Worm (Caenorhabditis elegans) whole organism, young adult: ENCODE data around the gene vha-15.

Source experiments
- F55B11.4 ChIP-seq: sonication (generic microtip); optimal IDR thresholded peaks from 2 replicates; lab custom pipeline; 2016; ENCODE audit warnings: missing compliant biosample characterization, missing genetic modification characterization, borderline replicate concordance; ENCODE audit not compliant: insufficient read depth
- ama-1 ChIP-seq, 3 experiments: fragments of 150-350 bp in 1 of 3; sonication (generic microtip) in 2 of 3; optimal IDR thresholded peaks; 2 replicates each; lab custom pipeline; 2014 to 2018; ENCODE audit warnings: missing biosample characterization in 2 of 3, missing genetic modification characterization in 2 of 3, missing genetic modification reagents in 2 of 3
- attf-3 ChIP-seq: fragments of 200-800 bp; sonication (Bioruptor generic); conservative IDR thresholded peaks from 2 replicates; pipeline ENCODE4 v1.3.6; 2022; ENCODE audit warnings: missing genetic modification reagents, missing genetic modification characterization, missing compliant biosample characterization
- bed-2 ChIP-seq: fragments of 200-800 bp; sonication (Bioruptor generic); IDR thresholded peaks from 2 replicates; pipeline ENCODE4 v1.3.6; 2022; ENCODE audit warnings: missing genetic modification reagents, missing genetic modification characterization, missing compliant biosample characterization
- hmg-1.2 ChIP-seq: fragments of 200-800 bp; sonication (Bioruptor generic); IDR thresholded peaks from 2 replicates; pipeline ENCODE4 v1.3.6; 2022; ENCODE audit warnings: missing genetic modification reagents, missing genetic modification characterization, missing compliant biosample characterization
- lsl-1 ChIP-seq: fragments of 200-800 bp; sonication (Bioruptor generic); optimal IDR thresholded peaks from 2 replicates; lab custom pipeline; 2018; ENCODE audit warnings: mild to moderate bottlenecking, missing genetic modification characterization, moderate library complexity, missing compliant biosample characterization
- madf-8 ChIP-seq: fragments of 200-800 bp; sonication (Bioruptor generic); conservative IDR thresholded peaks from 2 replicates; pipeline ENCODE4 v1.3.6; 2022; ENCODE audit warnings: missing genetic modification reagents, missing genetic modification characterization, missing compliant biosample characterization
- nfya-1 ChIP-seq: sonication (generic microtip); optimal IDR thresholded peaks from 2 replicates; lab custom pipeline; 2017; ENCODE audit warnings: antibody characterized with exemption, missing compliant biosample characterization, missing genetic modification characterization, borderline replicate concordance; ENCODE audit not compliant: insufficient read depth
- pbrm-1 ChIP-seq: fragments of 200-800 bp; sonication (Bioruptor generic); IDR thresholded peaks from 2 replicates; pipeline ENCODE4 v1.3.6; 2022; ENCODE audit warnings: missing genetic modification reagents, missing genetic modification characterization, missing compliant biosample characterization
- snpc-4 ChIP-seq, 5 experiments: fragments of 150-350 bp in 1 of 5; sonication (generic microtip) in 4 of 5; optimal IDR thresholded peaks; 2 replicates each; lab custom pipeline; 2014 to 2018; ENCODE audit warnings: missing genetic modification characterization in 5 of 5, missing biosample characterization in 3 of 5, antibody characterized with exemption in 2 of 5, mild to moderate bottlenecking in 2 of 5, missing compliant biosample characterization in 2 of 5, missing genotype in 2 of 5, moderate library complexity in 2 of 5, missing genetic modification reagents in 1 of 5
- unc-62 ChIP-seq: fragments of 150-350 bp; optimal IDR thresholded peaks from 2 replicates; lab custom pipeline; 2014; ENCODE audit warnings: missing biosample characterization, missing genetic modification reagents, missing genetic modification characterization
- ztf-28 ChIP-seq: fragments of 200-800 bp; sonication (Bioruptor generic); IDR thresholded peaks from 2 replicates; pipeline ENCODE4 v1.3.6; 2022; ENCODE audit warnings: missing genetic modification reagents, missing genetic modification characterization, missing compliant biosample characterization

DNA sequence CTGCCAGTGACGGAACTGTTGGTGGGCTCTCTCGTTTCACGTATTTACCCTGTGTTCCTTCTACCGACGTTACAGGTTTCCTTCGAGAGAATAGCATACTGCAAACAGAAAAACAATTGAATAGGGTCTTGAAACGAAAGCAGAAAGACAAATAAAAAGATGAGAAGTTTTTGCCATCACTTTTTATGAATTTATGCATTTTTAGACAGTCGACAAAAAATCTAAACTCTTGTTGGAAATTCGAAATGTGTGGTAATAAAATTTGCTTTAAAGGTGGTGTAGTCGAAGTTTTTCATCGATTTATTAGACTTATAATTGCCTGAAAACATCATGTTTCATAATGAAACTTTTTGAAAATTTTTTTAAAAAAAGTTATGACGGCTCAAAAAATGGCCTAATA is 49.4 kb downstream of the vha-15 start, which contains the start of gene sav-1:
- no peak for TF ChIP-seq unc-62 (GFP tag; lab: Kevin White, UChicago)
- TF ChIP-seq F55B11.4 (tag; lab: Kevin White, UChicago), result no peak
- no peak for TF ChIP-seq bed-2 (GFP tag; lab: Robert Waterston, UW)
- TF ChIP-seq pbrm-1 (GFP tag; lab: Robert Waterston, UW), result no peak
- TF ChIP-seq ama-1 (optimal IDR thresholded peaks at IDR 0.05; lab: Kevin White, UChicago), result no peak
- TF ChIP-seq ama-1 (GFP tag; optimal IDR thresholded peaks at IDR 0.05; lab: Kevin White, UChicago), result no peak
- TF ChIP-seq hmg-1.2, result no peak
- TF ChIP-seq nfya-1 (tag; lab: Kevin White, UChicago), result no peak
- no peak for TF ChIP-seq madf-8 (GFP tag; lab: Robert Waterston, UW)
- TF ChIP-seq ztf-28 (GFP tag; lab: Robert Waterston, UW), result no peak
- no peak for TF ChIP-seq attf-3 (GFP tag; lab: Robert Waterston, UW)
- no peak for TF ChIP-seq snpc-4 (GFP tag; optimal IDR thresholded peaks at IDR 0.05; lab: Kevin White, UChicago)
- TF ChIP-seq snpc-4 (tag; optimal IDR thresholded peaks at IDR 0.05; lab: Kevin White, UChicago), result no peak
- TF ChIP-seq lsl-1 (GFP tag; lab: Kevin White, UChicago), result no peak
